Fruit fly (Drosophila melanogaster): Measurements from ENCODE around the gene Hira.
A peak's percentile ranks its signal among the peaks of the same experiment; 100 is the strongest.

Gene Hira

DNA sequence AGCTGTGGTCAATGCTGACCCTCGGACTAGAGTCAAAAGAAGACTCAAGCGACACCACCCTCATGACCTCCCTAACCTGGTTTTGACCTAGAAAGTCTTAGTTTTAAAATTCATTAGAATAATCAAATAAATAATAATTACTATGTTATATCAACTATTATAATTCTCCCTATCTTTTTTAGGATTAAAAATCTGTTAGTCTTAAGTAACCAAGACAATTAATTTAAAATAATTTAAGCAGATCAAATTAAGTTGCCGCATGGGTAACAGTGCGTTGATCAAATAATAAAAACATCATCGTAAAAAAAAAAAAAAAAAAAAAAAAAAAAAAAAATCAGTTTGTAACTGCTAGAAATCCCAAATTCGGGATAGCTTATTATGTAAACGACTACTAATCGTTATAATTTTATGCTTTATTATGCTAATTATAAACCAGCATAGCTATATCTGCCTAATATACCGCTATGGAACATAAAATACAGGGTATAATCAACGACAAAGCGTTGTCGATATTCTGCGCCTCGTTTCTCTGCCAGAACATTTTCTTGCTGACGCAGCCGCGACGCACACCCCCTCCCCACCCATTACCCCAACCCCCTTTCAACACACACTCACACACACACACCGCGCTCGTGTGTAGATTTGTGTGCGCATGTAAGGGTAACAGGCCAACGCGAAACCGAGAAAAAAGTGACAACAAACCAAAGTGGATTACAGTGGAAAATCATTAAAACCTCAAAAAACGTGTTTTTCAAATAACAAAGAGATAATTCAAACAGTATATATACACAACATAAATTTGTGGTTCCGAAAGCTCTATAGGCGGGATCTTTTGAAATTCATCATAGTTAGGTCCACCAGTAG lies 18.7 kb upstream of the Hira start (continued):
- TF ChIP-seq CG3163 (GFP tag; optimal IDR thresholded peaks at IDR 0.05) = peak; percentile 14
- peak; percentile 83 for TF ChIP-seq vvl (GFP tag; IDR thresholded peaks at IDR 0.05)
- peak; percentile 53 for TF ChIP-seq BtbVII (GFP tag; optimal IDR thresholded peaks at IDR 0.05)
- peak; percentile 18 for TF ChIP-seq pho (GFP tag; optimal IDR thresholded peaks at IDR 0.05)
- peak; percentile 3 for TF ChIP-seq CG1602 (GFP tag; optimal IDR thresholded peaks at IDR 0.05)
- peak in 1 of 2 experiments; percentile 47 for TF ChIP-seq Eip74EF (GFP tag; optimal IDR thresholded peaks at IDR 0.05)
- TF ChIP-seq onecut (GFP tag; IDR thresholded peaks at IDR 0.05) = peak; percentile 59
- TF ChIP-seq slou (GFP tag; optimal IDR thresholded peaks at IDR 0.05) = peak; percentile 81
- peak; percentile 95 for TF ChIP-seq bab2 (GFP tag; optimal IDR thresholded peaks at IDR 0.05)
- TF ChIP-seq CHES-1-like (GFP tag; optimal IDR thresholded peaks at IDR 0.05) = peak; percentile 89
- TF ChIP-seq dmrt99B (tag; optimal IDR thresholded peaks at IDR 0.05) = peak; percentile 91
- peak; percentile 77 for TF ChIP-seq rib (GFP tag; IDR thresholded peaks at IDR 0.05)
- TF ChIP-seq Trl (optimal IDR thresholded peaks at IDR 0.05) = peak in 1 of 2 experiments; percentile 7
- TF ChIP-seq Trl (GFP tag; optimal IDR thresholded peaks at IDR 0.05) = peak; percentile 91
- peak; percentile 75 for TF ChIP-seq Ptx1 (GFP tag; IDR thresholded peaks at IDR 0.05)
- TF ChIP-seq wdn (GFP tag; IDR thresholded peaks at IDR 0.05) = peak; percentile 47
- TF ChIP-seq Usf (GFP tag; optimal IDR thresholded peaks at IDR 0.05) = peak; percentile 68
- TF ChIP-seq CG7357 (GFP tag; IDR thresholded peaks at IDR 0.05) = peak; percentile 33; the same call in 2 of the 3 replicates
- peak; percentile 51 for TF ChIP-seq CG13296 (GFP tag; optimal IDR thresholded peaks at IDR 0.05)
- TF ChIP-seq E2f1 (GFP tag; IDR thresholded peaks at IDR 0.05) = peak; percentile 72
- TF ChIP-seq CG6683 (GFP tag; optimal IDR thresholded peaks at IDR 0.05) = peak; percentile 6
- peak; percentile 47 for TF ChIP-seq HLH54F (GFP tag; optimal IDR thresholded peaks at IDR 0.05)
- peak; percentile 59 for TF ChIP-seq CG34422 (GFP tag; IDR thresholded peaks at IDR 0.05)
- peak; percentile 35 for TF ChIP-seq gsb-n (tag; optimal IDR thresholded peaks at IDR 0.05)
- peak; percentile 67 for TF ChIP-seq HLH3B (GFP tag; IDR thresholded peaks at IDR 0.05)
- TF ChIP-seq ems (GFP tag; optimal IDR thresholded peaks at IDR 0.05) = peak; percentile 4
- peak; percentile 63 for TF ChIP-seq sob (GFP tag; IDR thresholded peaks at IDR 0.05)
- peak; percentile 82 for TF ChIP-seq NK7.1 (GFP tag; optimal IDR thresholded peaks at IDR 0.05)
- TF ChIP-seq lab (GFP tag; optimal IDR thresholded peaks at IDR 0.05) = peak; percentile 86
- TF ChIP-seq crol (GFP tag; IDR thresholded peaks at IDR 0.05) = peak; percentile 93
- TF ChIP-seq CG31441 (GFP tag; IDR thresholded peaks at IDR 0.05) = peak; percentile 37; the same call in 1 of the 2 replicates
- TF ChIP-seq tgo (GFP tag; IDR thresholded peaks at IDR 0.05) = peak; percentile 51; the same call in 2 of the 3 replicates
- TF ChIP-seq CG14050 (GFP tag; IDR thresholded peaks at IDR 0.05) = peak; percentile 42
- peak; percentile 94 for TF ChIP-seq Camta (GFP tag; optimal IDR thresholded peaks at IDR 0.05)
- TF ChIP-seq al (GFP tag; IDR thresholded peaks at IDR 0.05) = peak; percentile 44
- TF ChIP-seq ab (GFP tag; optimal IDR thresholded peaks at IDR 0.05) = peak; percentile 25
- peak; percentile 79 for TF ChIP-seq CG9932 (GFP tag; IDR thresholded peaks at IDR 0.05)
- peak; percentile 87 for TF ChIP-seq luna (GFP tag; optimal IDR thresholded peaks at IDR 0.05)
- TF ChIP-seq CG2202 (tag; optimal IDR thresholded peaks at IDR 0.05) = peak; percentile 72
- peak; percentile 28 for TF ChIP-seq CG17359 (tag; optimal IDR thresholded peaks at IDR 0.05)
- peak; percentile 49 for TF ChIP-seq CG12104 (GFP tag; optimal IDR thresholded peaks at IDR 0.05)
- peak; percentile 14; the same call in 1 of the 2 replicates for TF ChIP-seq wor (GFP tag; IDR thresholded peaks at IDR 0.05)
- TF ChIP-seq ro (GFP tag; IDR thresholded peaks at IDR 0.05) = peak; percentile 31; the same call in 1 of the 2 replicates
- TF ChIP-seq CG12071 (GFP tag; optimal IDR thresholded peaks at IDR 0.05) = peak; percentile 69
- TF ChIP-seq tx (GFP tag; optimal IDR thresholded peaks at IDR 0.05) = peak; percentile 24
- peak; percentile 31 for TF ChIP-seq CG13775 (GFP tag; optimal IDR thresholded peaks at IDR 0.05)
- peak; percentile 36 to 97 for TF ChIP-seq dpn (GFP tag; optimal IDR thresholded peaks at IDR 0.05)
- TF ChIP-seq eve (GFP tag; optimal IDR thresholded peaks at IDR 0.05) = peak in 1 of 2 experiments; percentile 90
- peak in 1 of 3 experiments; percentile 42 for TF ChIP-seq Stat92E (GFP tag; optimal IDR thresholded peaks at IDR 0.05)
- peak; percentile 33 for TF ChIP-seq CG10959 (GFP tag; IDR thresholded peaks at IDR 0.05)
